Fruit fly (Drosophila melanogaster): ENCODE measurements around the gene kek4.

DNA sequence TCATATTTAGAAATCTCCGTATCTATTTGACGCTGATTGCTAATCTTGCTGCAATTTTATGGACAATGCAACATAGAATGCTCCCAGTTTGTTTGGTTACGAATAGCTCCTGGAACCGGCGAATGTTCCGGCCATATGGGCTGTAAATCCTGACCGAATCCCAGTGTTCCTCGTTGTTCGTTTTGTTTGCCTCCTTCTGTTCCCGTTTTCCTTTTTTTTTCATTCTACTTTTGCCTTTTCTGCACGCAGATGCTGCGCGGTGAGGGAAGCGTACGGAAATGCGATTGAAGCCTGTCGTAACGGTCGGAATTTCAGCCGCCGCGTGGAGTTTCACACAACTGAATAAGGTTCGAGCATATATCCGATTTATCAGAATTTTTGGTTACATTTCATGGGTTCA is 39.0 kb downstream of the kek4 start, which contains the start of gene CG43925:
- TF ChIP-seq CG6854 (GFP tag; optimal IDR thresholded peaks at IDR 0.05), result no peak
- no peak for TF ChIP-seq Lpt (GFP tag; optimal IDR thresholded peaks at IDR 0.05)
- TF ChIP-seq Eip75B (GFP tag; optimal IDR thresholded peaks at IDR 0.05), result no peak

Data from whole organism, prepupa.